Fruit fly (Drosophila melanogaster) whole organism, wandering third instar larva: ENCODE results near the gene CG45049.
A peak's percentile ranks its signal among the peaks of the same experiment; 100 is the strongest.

Source experiments
- Abd-B ChIP-seq: fragments of >200 bp; optimal IDR thresholded peaks from 2 replicates; lab custom pipeline; 2017; ENCODE audit warnings: missing biosample characterization, missing genetic modification characterization
- CrebA ChIP-seq: fragments of 200-800 bp; sonication (Bioruptor generic); optimal IDR thresholded peaks from 2 replicates; lab custom pipeline; 2016; ENCODE audit warnings: missing biosample characterization, mild to moderate bottlenecking, missing genetic modification characterization, borderline replicate concordance
- Dfd ChIP-seq: fragments of >200 bp; optimal IDR thresholded peaks from 2 replicates; lab custom pipeline; 2017; ENCODE audit warnings: missing biosample characterization, missing genetic modification characterization
- GATAd ChIP-seq: sonication (Bioruptor generic); optimal IDR thresholded peaks from 2 replicates; lab custom pipeline; 2016; ENCODE audit warnings: missing biosample characterization, missing genetic modification characterization
- N ChIP-seq: fragments of >200 bp; optimal IDR thresholded peaks from 2 replicates; lab custom pipeline; 2018; ENCODE audit warnings: missing biosample characterization, missing external identifiers, missing genetic modification characterization
- Rel ChIP-seq, 2 experiments: fragments of 200-800 bp; sonication (Bioruptor generic) in 1 of 2; optimal IDR thresholded peaks; 2 replicates in 1 of 2; 3 replicates in 1 of 2; lab custom pipeline; 2016 to 2019; ENCODE audit warnings: mild to moderate bottlenecking in 2 of 2, missing biosample characterization in 2 of 2, missing genetic modification characterization in 2 of 2, moderate library complexity in 1 of 2
- h ChIP-seq: fragments of 200-800 bp; sonication (Bioruptor generic); optimal IDR thresholded peaks from 3 replicates; lab custom pipeline; 2016; ENCODE audit warnings: missing biosample characterization, mild to moderate bottlenecking, missing genetic modification characterization
- usp ChIP-seq: fragments of >200 bp; optimal IDR thresholded peaks from 2 replicates; lab custom pipeline; 2017; ENCODE audit warnings: missing biosample characterization, missing genetic modification characterization

DNA sequence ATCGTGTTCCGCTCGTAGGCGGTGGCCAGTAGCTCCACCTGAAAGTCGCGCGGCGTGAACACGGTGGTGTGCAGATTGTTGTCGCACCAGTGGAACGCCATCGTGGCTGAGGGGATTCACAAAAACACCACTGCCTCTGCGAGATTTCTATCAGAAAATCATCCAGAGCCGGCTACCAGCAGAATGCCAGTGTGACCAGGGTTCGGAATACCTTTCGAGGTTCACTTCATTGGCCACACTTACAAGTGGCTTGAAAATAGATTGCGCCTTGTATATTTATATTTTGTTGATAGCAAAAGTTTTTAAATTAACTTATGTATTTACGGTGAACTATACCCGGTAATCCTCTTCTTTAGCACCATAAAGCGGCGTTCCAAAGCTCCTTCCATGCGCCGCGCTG is 14.2 kb downstream of the CG45049 start, which contains the start of the genes Dcr-1 and CG6985:
- TF ChIP-seq Abd-B (GFP tag; lab: Kevin White, UChicago) (no peak), Rel (GFP tag; optimal IDR thresholded peaks at IDR 0.05; lab: Kevin White, UChicago) (no peak), Rel (tag; optimal IDR thresholded peaks at IDR 0.05; lab: Kevin White, UChicago) (peak; percentile 91), CrebA (GFP tag; lab: Kevin White, UChicago) (no peak), N (GFP tag; lab: Kevin White, UChicago) (no peak), h (GFP tag; lab: Kevin White, UChicago) (no peak), usp (no peak), Dfd (GFP tag; lab: Kevin White, UChicago) (no peak), GATAd (GFP tag; lab: Kevin White, UChicago) (no peak)
